Fruit fly (Drosophila melanogaster) whole organism: ENCODE measurements around the gene dhd.

Source experiments
- Dll ChIP-seq: fragments of >200 bp; optimal IDR thresholded peaks from 2 replicates; lab custom pipeline; 2017
- pan ChIP-seq: fragments of >200 bp; optimal IDR thresholded peaks from 2 replicates; lab custom pipeline; 2017
- psq ChIP-seq: fragments of >200 bp; optimal IDR thresholded peaks from 2 replicates; lab custom pipeline; 2017
- usp ChIP-seq: fragments of >200 bp; optimal IDR thresholded peaks from 2 replicates; lab custom pipeline; 2017; ENCODE audit warnings: missing biosample characterization, missing genetic modification characterization, mixed read lengths

- TF ChIP-seq usp (no peak), psq (no peak), Dll (lab: Kevin White, UChicago) (no peak), pan (lab: Kevin White, UChicago) (no peak)
These were observed 38.1 kb downstream of the dhd start for dm6 chrX:5349899-5350575.
